Worm (Caenorhabditis elegans) whole organism, L1 larva: ENCODE measurements around the gene idpp-3.

Experiments
- C16A3.4 ChIP-seq: fragments of 150-350 bp; optimal IDR thresholded peaks from 2 replicates; lab custom pipeline; 2014; ENCODE audit warnings: missing biosample characterization, missing genetic modification characterization
- C34B4.2 ChIP-seq: sonication (generic microtip); optimal IDR thresholded peaks from 2 replicates; lab custom pipeline; 2017; ENCODE audit warnings: mild to moderate bottlenecking, missing genetic modification characterization, missing compliant biosample characterization
- alr-1 ChIP-seq: fragments of 200-800 bp; sonication (Bioruptor generic); optimal IDR thresholded peaks from 2 replicates; lab custom pipeline; 2018; ENCODE audit warnings: borderline replicate concordance, mild to moderate bottlenecking, missing genetic modification characterization, missing compliant biosample characterization
- ama-1 ChIP-seq: fragments of 150-350 bp; optimal IDR thresholded peaks from 2 replicates; lab custom pipeline; 2014
- ceh-8 ChIP-seq: fragments of 200-800 bp; sonication (Bioruptor generic); optimal IDR thresholded peaks from 2 replicates; lab custom pipeline; 2018; ENCODE audit warnings: mild to moderate bottlenecking, missing genetic modification characterization, moderate library complexity, missing compliant biosample characterization
- ceh-90 ChIP-seq: sonication (generic microtip); optimal IDR thresholded peaks from 2 replicates; lab custom pipeline; 2016; ENCODE audit warnings: missing genetic modification characterization, missing compliant biosample characterization
- dsc-1 ChIP-seq: sonication (generic microtip); optimal IDR thresholded peaks from 2 replicates; lab custom pipeline; 2016; ENCODE audit warnings: mild to moderate bottlenecking, missing genetic modification characterization, missing compliant biosample characterization
- efl-1 ChIP-seq, 4 experiments: fragments of 150-350 bp; optimal IDR thresholded peaks in 3 of 4; peaks in 1 of 4; 1 replicate in 1 of 4; 2 replicates in 3 of 4; lab custom pipeline; 2014; ENCODE audit warnings: missing biosample characterization in 2 of 4, missing genetic modification characterization in 2 of 4, missing genetic modification reagents in 2 of 4
- efl-3 ChIP-seq: fragments of 200-800 bp; sonication (Bioruptor generic); optimal IDR thresholded peaks from 2 replicates; lab custom pipeline; 2018; ENCODE audit warnings: mild to moderate bottlenecking, missing genetic modification characterization, missing compliant biosample characterization
- egl-27 ChIP-seq, 2 experiments: fragments of 150-350 bp in 1 of 2; sonication (generic microtip); optimal IDR thresholded peaks; 3 replicates each; lab custom pipeline; 2017 to 2018; ENCODE audit warnings: missing biosample characterization in 2 of 2, missing genetic modification characterization in 2 of 2, missing genetic modification reagents in 2 of 2
- ets-5 ChIP-seq: fragments of 200-800 bp; sonication (Bioruptor generic); IDR thresholded peaks from 2 replicates; pipeline ENCODE4 v1.3.6; 2022; ENCODE audit warnings: missing genetic modification characterization, missing compliant biosample characterization
- fkh-8 ChIP-seq: sonication (generic microtip); optimal IDR thresholded peaks from 2 replicates; lab custom pipeline; 2016; ENCODE audit warnings: mild to moderate bottlenecking, missing genetic modification characterization, missing compliant biosample characterization
- fos-1 ChIP-seq: fragments of 150-350 bp; optimal IDR thresholded peaks from 2 replicates; lab custom pipeline; 2014; ENCODE audit warnings: missing biosample characterization, missing genetic modification characterization
- grh-1 ChIP-seq: fragments of 200-800 bp; sonication (Bioruptor generic); IDR thresholded peaks from 2 replicates; pipeline ENCODE4 v1.3.6; 2022; ENCODE audit warnings: missing genetic modification reagents, missing genetic modification characterization, missing compliant biosample characterization
- hlh-4 ChIP-seq: sonication (generic microtip); optimal IDR thresholded peaks from 2 replicates; lab custom pipeline; 2016; ENCODE audit warnings: mild to moderate bottlenecking, missing genetic modification characterization, missing compliant biosample characterization
- irx-1 ChIP-seq: sonication (generic microtip); optimal IDR thresholded peaks from 2 replicates; lab custom pipeline; 2016; ENCODE audit warnings: missing genetic modification characterization, missing compliant biosample characterization
- isw-1 ChIP-seq: fragments of 200-800 bp; sonication (Bioruptor generic); IDR thresholded peaks from 2 replicates; pipeline ENCODE4 v1.3.6; 2022; ENCODE audit warnings: missing genetic modification characterization, missing compliant biosample characterization
- lin-13 ChIP-seq: fragments of 150-350 bp; optimal IDR thresholded peaks from 2 replicates; lab custom pipeline; 2014; ENCODE audit warnings: missing biosample characterization, missing genetic modification reagents, missing genetic modification characterization
- lin-39 ChIP-seq: fragments of 150-350 bp; optimal IDR thresholded peaks from 2 replicates; lab custom pipeline; 2014; ENCODE audit warnings: missing biosample characterization, missing genetic modification reagents, missing genetic modification characterization
- lir-3 ChIP-seq: sonication (generic microtip); optimal IDR thresholded peaks from 2 replicates; lab custom pipeline; 2016; ENCODE audit warnings: mild to moderate bottlenecking, missing genetic modification characterization, moderate library complexity, missing compliant biosample characterization; ENCODE audit not compliant: poor library complexity
- lsy-2 ChIP-seq, 2 experiments: fragments of 150-350 bp; optimal IDR thresholded peaks; 2 replicates each; lab custom pipeline; 2014; ENCODE audit warnings: missing biosample characterization in 2 of 2, missing genetic modification characterization in 2 of 2
- mef-2 ChIP-seq: fragments of 150-350 bp; optimal IDR thresholded peaks from 2 replicates; lab custom pipeline; 2014; ENCODE audit warnings: missing biosample characterization, missing genetic modification characterization
- nhr-12 ChIP-seq: sonication (generic microtip); optimal IDR thresholded peaks from 2 replicates; lab custom pipeline; 2017; ENCODE audit warnings: missing biosample characterization, missing genetic modification characterization
- nhr-20 ChIP-seq: sonication (generic microtip); optimal IDR thresholded peaks from 2 replicates; lab custom pipeline; 2016; ENCODE audit warnings: mild to moderate bottlenecking, missing genetic modification characterization, missing compliant biosample characterization
- nhr-237 ChIP-seq: fragments of 150-350 bp; optimal IDR thresholded peaks from 2 replicates; lab custom pipeline; 2014; ENCODE audit warnings: missing biosample characterization, missing genetic modification characterization
- nhr-28 ChIP-seq: fragments of 150-350 bp; optimal IDR thresholded peaks from 2 replicates; lab custom pipeline; 2014; ENCODE audit warnings: missing biosample characterization, missing genetic modification characterization
- nhr-71 ChIP-seq: sonication (generic microtip); optimal IDR thresholded peaks from 2 replicates; lab custom pipeline; 2016; ENCODE audit warnings: mild to moderate bottlenecking, missing genetic modification characterization, moderate library complexity, missing compliant biosample characterization
- nhr-76 ChIP-seq: sonication (generic microtip); optimal IDR thresholded peaks from 2 replicates; lab custom pipeline; 2017; ENCODE audit warnings: missing biosample characterization, missing genetic modification characterization
- nhr-77 ChIP-seq: fragments of 150-350 bp; optimal IDR thresholded peaks from 2 replicates; lab custom pipeline; 2014; ENCODE audit warnings: missing biosample characterization, missing genetic modification characterization
- nhr-84 ChIP-seq: sonication (generic microtip); optimal IDR thresholded peaks from 2 replicates; lab custom pipeline; 2017; ENCODE audit warnings: missing biosample characterization, missing genetic modification characterization
- nhr-90 ChIP-seq: sonication (generic microtip); optimal IDR thresholded peaks from 2 replicates; lab custom pipeline; 2016; ENCODE audit warnings: mild to moderate bottlenecking, missing genetic modification characterization, missing compliant biosample characterization; ENCODE audit not compliant: poor library complexity
- pqm-1 ChIP-seq: sonication (generic microtip); optimal IDR thresholded peaks from 3 replicates; lab custom pipeline; 2017; ENCODE audit warnings: missing biosample characterization, missing genetic modification characterization
- rnt-1 ChIP-seq: sonication (generic microtip); optimal IDR thresholded peaks from 2 replicates; lab custom pipeline; 2016; ENCODE audit warnings: mild to moderate bottlenecking, missing genetic modification characterization, moderate library complexity, missing compliant biosample characterization
- skn-1 ChIP-seq: fragments of 150-350 bp; optimal IDR thresholded peaks from 2 replicates; lab custom pipeline; 2014; ENCODE audit warnings: missing biosample characterization, missing genetic modification characterization
- snu-23 ChIP-seq: sonication (generic microtip); optimal IDR thresholded peaks from 2 replicates; lab custom pipeline; 2016; ENCODE audit warnings: missing genetic modification characterization, missing compliant biosample characterization
- sup-37 ChIP-seq: fragments of 200-800 bp; sonication (Bioruptor generic); optimal IDR thresholded peaks from 2 replicates; lab custom pipeline; 2018; ENCODE audit warnings: mild to moderate bottlenecking, missing genetic modification characterization, missing compliant biosample characterization
- swsn-7 ChIP-seq: sonication (generic microtip); optimal IDR thresholded peaks from 2 replicates; lab custom pipeline; 2016; ENCODE audit warnings: missing genetic modification characterization, missing compliant biosample characterization
- tbx-2 ChIP-seq: sonication (generic microtip); optimal IDR thresholded peaks from 2 replicates; lab custom pipeline; 2016; ENCODE audit warnings: missing genetic modification characterization, missing compliant biosample characterization
- tlp-1 ChIP-seq: fragments of 150-350 bp; optimal IDR thresholded peaks from 2 replicates; lab custom pipeline; 2014; ENCODE audit warnings: missing biosample characterization, missing genetic modification characterization
- unc-130 ChIP-seq: fragments of 150-350 bp; optimal IDR thresholded peaks from 2 replicates; lab custom pipeline; 2017; ENCODE audit warnings: missing biosample characterization, missing genetic modification characterization, inconsistent platforms
- unc-62 ChIP-seq: fragments of 150-350 bp; optimal IDR thresholded peaks from 2 replicates; lab custom pipeline; 2014; ENCODE audit warnings: missing biosample characterization, missing genetic modification reagents, missing genetic modification characterization
- unc-98 ChIP-seq: fragments of 200-800 bp; sonication (Bioruptor generic); IDR thresholded peaks from 2 replicates; pipeline ENCODE4 v1.3.6; 2022; ENCODE audit warnings: missing genetic modification characterization, missing compliant biosample characterization
- vab-15 ChIP-seq: sonication (generic microtip); optimal IDR thresholded peaks from 2 replicates; lab custom pipeline; 2017; ENCODE audit warnings: missing genotype, mild to moderate bottlenecking, missing genetic modification characterization, missing compliant biosample characterization
- xbp-1 ChIP-seq: sonication (generic microtip); optimal IDR thresholded peaks from 2 replicates; lab custom pipeline; 2016; ENCODE audit warnings: missing genetic modification characterization, missing compliant biosample characterization
- zag-1 ChIP-seq: fragments of 150-350 bp; optimal IDR thresholded peaks from 2 replicates; lab custom pipeline; 2014; ENCODE audit warnings: missing biosample characterization, missing genetic modification characterization
- ztf-4 ChIP-seq: fragments of 150-350 bp; optimal IDR thresholded peaks from 2 replicates; lab custom pipeline; 2014; ENCODE audit warnings: missing biosample characterization, missing genetic modification characterization

The idpp-3 gene

DNA sequence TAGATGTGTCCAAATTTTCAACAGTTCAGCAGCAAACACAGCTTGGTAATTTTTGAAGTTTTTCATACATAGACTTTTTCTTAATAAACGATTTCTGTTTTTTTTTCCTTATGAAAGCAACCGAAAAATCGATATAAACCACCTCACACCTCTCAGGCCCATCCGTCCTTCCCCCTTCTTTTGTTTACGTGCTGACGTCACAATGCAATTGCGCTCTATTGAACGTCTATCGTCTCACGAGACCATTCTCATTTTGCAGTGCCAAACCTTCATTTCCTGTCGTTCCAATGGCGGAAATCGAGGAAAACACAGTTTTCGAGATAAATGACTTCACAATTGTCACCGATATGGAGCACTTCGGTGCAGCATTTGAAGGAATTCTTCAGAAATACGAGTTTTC, 21.9 kb upstream of the idpp-3 start, which contains the start of gene rbg-1 (continued):
- no peak for TF ChIP-seq irx-1
- TF ChIP-seq unc-62 (GFP tag; lab: Kevin White, UChicago) = no peak
- peak; percentile 14 for TF ChIP-seq dsc-1 (tag; lab: Kevin White, UChicago)
- peak; percentile 60 to 68 for TF ChIP-seq lsy-2 (tag; optimal IDR thresholded peaks at IDR 0.05; lab: Kevin White, UChicago)
- TF ChIP-seq rnt-1 = peak; percentile 78
- TF ChIP-seq fkh-8 (tag; lab: Kevin White, UChicago) = peak; percentile 66
- peak; percentile 84 for TF ChIP-seq xbp-1 (tag; lab: Kevin White, UChicago)
- TF ChIP-seq nhr-20 (tag; lab: Kevin White, UChicago) = peak; percentile 78
- TF ChIP-seq ama-1 (lab: Kevin White, UChicago) = peak; percentile 5
- TF ChIP-seq alr-1 (tag; lab: Kevin White, UChicago) = no peak
- no peak for TF ChIP-seq nhr-76
- TF ChIP-seq nhr-90 = peak; percentile 49

DNA sequence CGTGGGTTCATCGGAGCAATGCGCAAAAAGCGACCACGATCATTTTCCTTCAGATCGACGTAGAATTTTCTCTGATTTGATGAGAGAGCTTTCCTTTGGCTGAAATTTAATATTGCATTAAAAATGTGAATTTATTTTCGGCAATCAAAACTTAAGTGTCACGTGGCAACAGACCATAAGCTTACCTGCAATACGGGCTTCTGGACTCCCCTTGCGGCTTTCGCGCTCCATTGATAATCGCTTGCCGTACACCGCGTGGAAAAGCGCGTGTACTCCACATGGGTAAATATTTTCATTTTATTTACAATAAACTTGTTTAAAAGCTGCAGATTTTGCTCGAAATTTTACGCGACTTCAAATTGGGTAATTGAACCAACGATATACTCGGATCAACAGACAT, 21.2 kb upstream of the idpp-3 start, which contains the start of gene plp-2:
Gene plp-2 (minus strand): TSS at position 280 of the 400 bp plus-strand sequence.
- TF ChIP-seq efl-1 (optimal IDR thresholded peaks at IDR 0.05; lab: Kevin White, UChicago) = no peak
- TF ChIP-seq efl-1 (GFP tag; optimal IDR thresholded peaks at IDR 0.05 in 1 of 2; lab: Kevin White, UChicago) = peak in 1 of 2 experiments; percentile 85
- no peak for TF ChIP-seq zag-1

DNA sequence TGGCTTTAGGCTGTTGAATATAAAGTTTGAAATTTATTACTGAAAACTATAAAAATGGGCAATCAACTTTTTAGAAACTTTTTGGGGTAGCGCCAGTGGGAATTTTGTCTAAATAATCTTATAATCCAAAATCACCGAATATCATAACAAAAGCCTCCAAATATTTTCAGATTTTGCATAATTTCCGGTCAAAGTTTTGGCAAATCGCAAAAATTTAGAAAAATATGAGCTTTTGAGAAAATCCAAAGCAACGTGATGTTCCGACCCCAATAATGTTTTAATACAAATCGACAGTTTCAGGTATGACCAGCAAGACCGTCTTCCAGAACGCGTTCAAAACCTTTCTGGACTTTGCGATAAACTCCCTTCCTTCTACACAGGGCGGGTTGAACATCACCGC, 18.0 kb upstream of the idpp-3 start, which contains the start of gene emre-1:
Gene emre-1 (plus strand): TSS at position 301 of the 400 bp plus-strand sequence.
- TF ChIP-seq ama-1 (lab: Kevin White, UChicago) (no peak), nhr-237 (tag; lab: Kevin White, UChicago) (no peak), pqm-1 (tag; lab: Kevin White, UChicago) (no peak), nhr-20 (tag; lab: Kevin White, UChicago) (no peak), nhr-84 (tag; lab: Kevin White, UChicago) (no peak), mef-2 (tag; lab: Kevin White, UChicago) (no peak), ceh-8 (GFP tag; lab: Kevin White, UChicago) (no peak)

DNA sequence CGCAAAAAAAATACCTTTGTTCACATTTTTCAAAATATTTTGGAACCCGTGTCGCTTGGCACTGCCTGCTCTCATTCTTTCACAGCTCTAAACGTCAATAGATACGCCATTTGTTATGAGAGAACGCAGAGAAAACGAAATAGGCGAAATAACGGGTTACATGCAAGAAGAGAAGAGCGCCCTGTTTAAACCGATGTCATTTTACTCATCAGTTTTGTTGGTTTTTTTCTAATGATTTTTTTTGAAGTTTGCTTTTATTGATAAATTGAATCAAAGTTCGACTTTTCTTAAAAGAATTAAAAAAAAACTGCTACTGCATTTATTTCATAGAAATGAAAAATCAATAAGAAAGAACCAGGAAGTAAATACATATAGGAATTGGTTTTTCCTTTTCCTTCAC, 17.4 kb upstream of the idpp-3 start:
- no peak for TF ChIP-seq ceh-90
- TF ChIP-seq unc-98 = no peak
- no peak for TF ChIP-seq swsn-7
- TF ChIP-seq alr-1 (tag; lab: Kevin White, UChicago) = no peak
- TF ChIP-seq efl-1 (optimal IDR thresholded peaks at IDR 0.05; lab: Kevin White, UChicago) = no peak
- TF ChIP-seq efl-1 (GFP tag; optimal IDR thresholded peaks at IDR 0.05 in 1 of 2; lab: Kevin White, UChicago) = no peak
- TF ChIP-seq egl-27 (tag; optimal IDR thresholded peaks at IDR 0.05; lab: Kevin White, UChicago) = no peak
- TF ChIP-seq rnt-1 = peak; percentile 21
- TF ChIP-seq nhr-12 (tag; lab: Kevin White, UChicago) = no peak
- TF ChIP-seq lir-3 (tag; lab: Kevin White, UChicago) = no peak
- peak; percentile 26 for TF ChIP-seq nhr-20 (tag; lab: Kevin White, UChicago)
- TF ChIP-seq lin-13 (GFP tag; lab: Kevin White, UChicago) = no peak
- no peak for TF ChIP-seq xbp-1 (tag; lab: Kevin White, UChicago)
- TF ChIP-seq grh-1 (GFP tag; lab: Robert Waterston, UW) = no peak
- TF ChIP-seq tbx-2 = peak; percentile 19
- TF ChIP-seq nhr-28 (tag; lab: Kevin White, UChicago) = no peak
- no peak for TF ChIP-seq skn-1
- no peak for TF ChIP-seq isw-1 (GFP tag; lab: Robert Waterston, UW)
- TF ChIP-seq hlh-4 (tag; lab: Kevin White, UChicago) = no peak
- TF ChIP-seq unc-130 (tag; lab: Kevin White, UChicago) = no peak
- no peak for TF ChIP-seq C34B4.2 (tag; lab: Kevin White, UChicago)
- TF ChIP-seq tlp-1 = no peak
- TF ChIP-seq ceh-8 (GFP tag; lab: Kevin White, UChicago) = no peak
- TF ChIP-seq nhr-77 = no peak
- TF ChIP-seq efl-3 (GFP tag; lab: Kevin White, UChicago) = no peak
- TF ChIP-seq snu-23 = peak; percentile 43
- no peak for TF ChIP-seq fkh-8 (tag; lab: Kevin White, UChicago)
- no peak for TF ChIP-seq C16A3.4 (tag; lab: Kevin White, UChicago)
- TF ChIP-seq mef-2 (tag; lab: Kevin White, UChicago) = no peak
- no peak for TF ChIP-seq lin-39 (tag; lab: Kevin White, UChicago)
- TF ChIP-seq ama-1 (lab: Kevin White, UChicago) = peak; percentile 68
- no peak for TF ChIP-seq ztf-4 (tag; lab: Kevin White, UChicago)
- TF ChIP-seq fos-1 (tag; lab: Kevin White, UChicago) = peak; percentile 26
- peak; percentile 38 for TF ChIP-seq nhr-71
- TF ChIP-seq vab-15 = no peak
- TF ChIP-seq ets-5 = no peak
- no peak for TF ChIP-seq sup-37 (GFP tag; lab: Kevin White, UChicago)
